Worm (Caenorhabditis elegans) whole organism, L1 larva: ENCODE data around the gene ddr-2.

Experiments
- F16B12.6 ChIP-seq: fragments of 150-350 bp; optimal IDR thresholded peaks from 2 replicates; lab custom pipeline; 2014; ENCODE audit warnings: missing biosample characterization, missing genetic modification characterization
- aly-2 ChIP-seq: fragments of 150-350 bp; optimal IDR thresholded peaks from 2 replicates; lab custom pipeline; 2014; ENCODE audit warnings: missing biosample characterization, missing genetic modification characterization
- blmp-1 ChIP-seq: fragments of 150-350 bp; optimal IDR thresholded peaks from 2 replicates; lab custom pipeline; 2014; ENCODE audit warnings: missing biosample characterization, missing genetic modification characterization
- ceh-88 ChIP-seq: fragments of 200-800 bp; sonication (Bioruptor generic); IDR thresholded peaks from 2 replicates; pipeline ENCODE4 v1.3.6; 2022; ENCODE audit warnings: missing genetic modification characterization, missing compliant biosample characterization
- dpl-1 ChIP-seq, 3 experiments: fragments of 150-350 bp in 2 of 3; sonication (generic microtip) in 1 of 3; optimal IDR thresholded peaks; 2 replicates each; lab custom pipeline; 2014 to 2017; ENCODE audit warnings: missing biosample characterization in 3 of 3, missing genetic modification characterization in 3 of 3, missing genetic modification reagents in 3 of 3
- efl-1 ChIP-seq, 4 experiments: fragments of 150-350 bp; optimal IDR thresholded peaks in 3 of 4; peaks in 1 of 4; 1 replicate in 1 of 4; 2 replicates in 3 of 4; lab custom pipeline; 2014; ENCODE audit warnings: missing biosample characterization in 2 of 4, missing genetic modification characterization in 2 of 4, missing genetic modification reagents in 2 of 4
- elt-2 ChIP-seq: sonication (generic microtip); optimal IDR thresholded peaks from 2 replicates; lab custom pipeline; 2016; ENCODE audit warnings: missing genetic modification characterization, mild to moderate bottlenecking, inconsistent platforms, missing compliant biosample characterization, missing genetic modification reagents
- ets-5 ChIP-seq: fragments of 200-800 bp; sonication (Bioruptor generic); IDR thresholded peaks from 2 replicates; pipeline ENCODE4 v1.3.6; 2022; ENCODE audit warnings: missing genetic modification characterization, missing compliant biosample characterization
- grh-1 ChIP-seq: fragments of 200-800 bp; sonication (Bioruptor generic); IDR thresholded peaks from 2 replicates; pipeline ENCODE4 v1.3.6; 2022; ENCODE audit warnings: missing genetic modification reagents, missing genetic modification characterization, missing compliant biosample characterization
- jun-1 ChIP-seq: fragments of 150-350 bp; optimal IDR thresholded peaks from 2 replicates; lab custom pipeline; 2014; ENCODE audit warnings: missing biosample characterization, missing genetic modification reagents, missing genetic modification characterization
- lin-13 ChIP-seq: fragments of 150-350 bp; optimal IDR thresholded peaks from 2 replicates; lab custom pipeline; 2014; ENCODE audit warnings: missing biosample characterization, missing genetic modification reagents, missing genetic modification characterization
- lin-14 ChIP-seq: fragments of 200-800 bp; sonication (Bioruptor generic); optimal IDR thresholded peaks from 2 replicates; lab custom pipeline; 2018; ENCODE audit warnings: mild to moderate bottlenecking, missing genetic modification characterization, moderate library complexity, missing compliant biosample characterization
- lin-35 ChIP-seq, 2 experiments: fragments of 150-350 bp; optimal IDR thresholded peaks; 2 replicates each; lab custom pipeline; 2014; ENCODE audit warnings: missing biosample characterization in 2 of 2, missing genetic modification characterization in 2 of 2, missing genetic modification reagents in 2 of 2
- lsy-2 ChIP-seq, 2 experiments: fragments of 150-350 bp; optimal IDR thresholded peaks; 2 replicates each; lab custom pipeline; 2014; ENCODE audit warnings: missing biosample characterization in 2 of 2, missing genetic modification characterization in 2 of 2
- mab-9 ChIP-seq: fragments of 200-800 bp; sonication (Bioruptor generic); IDR thresholded peaks from 2 replicates; pipeline ENCODE4 v1.3.6; 2022; ENCODE audit warnings: missing genetic modification reagents, missing genetic modification characterization, missing compliant biosample characterization
- mdl-1 ChIP-seq, 2 experiments: fragments of 150-350 bp; optimal IDR thresholded peaks; 2 replicates each; lab custom pipeline; 2014 to 2017; ENCODE audit warnings: missing biosample characterization in 2 of 2, missing genetic modification characterization in 2 of 2, inconsistent platforms in 1 of 2
- nhr-11 ChIP-seq: fragments of 150-350 bp; optimal IDR thresholded peaks from 2 replicates; lab custom pipeline; 2014; ENCODE audit warnings: missing biosample characterization, missing genetic modification characterization
- nhr-12 ChIP-seq: sonication (generic microtip); optimal IDR thresholded peaks from 2 replicates; lab custom pipeline; 2017; ENCODE audit warnings: missing biosample characterization, missing genetic modification characterization
- nhr-19 ChIP-seq: fragments of 200-800 bp; sonication (Bioruptor generic); conservative IDR thresholded peaks from 2 replicates; pipeline ENCODE4 v1.3.6; 2022; ENCODE audit warnings: missing genetic modification characterization, missing compliant biosample characterization
- nhr-20 ChIP-seq: sonication (generic microtip); optimal IDR thresholded peaks from 2 replicates; lab custom pipeline; 2016; ENCODE audit warnings: mild to moderate bottlenecking, missing genetic modification characterization, missing compliant biosample characterization
- nhr-28 ChIP-seq: fragments of 150-350 bp; optimal IDR thresholded peaks from 2 replicates; lab custom pipeline; 2014; ENCODE audit warnings: missing biosample characterization, missing genetic modification characterization
- nhr-71 ChIP-seq: sonication (generic microtip); optimal IDR thresholded peaks from 2 replicates; lab custom pipeline; 2016; ENCODE audit warnings: mild to moderate bottlenecking, missing genetic modification characterization, moderate library complexity, missing compliant biosample characterization
- nhr-84 ChIP-seq: sonication (generic microtip); optimal IDR thresholded peaks from 2 replicates; lab custom pipeline; 2017; ENCODE audit warnings: missing biosample characterization, missing genetic modification characterization
- nhr-90 ChIP-seq: sonication (generic microtip); optimal IDR thresholded peaks from 2 replicates; lab custom pipeline; 2016; ENCODE audit warnings: mild to moderate bottlenecking, missing genetic modification characterization, missing compliant biosample characterization; ENCODE audit not compliant: poor library complexity
- rnt-1 ChIP-seq: sonication (generic microtip); optimal IDR thresholded peaks from 2 replicates; lab custom pipeline; 2016; ENCODE audit warnings: mild to moderate bottlenecking, missing genetic modification characterization, moderate library complexity, missing compliant biosample characterization
- sup-37 ChIP-seq: fragments of 200-800 bp; sonication (Bioruptor generic); optimal IDR thresholded peaks from 2 replicates; lab custom pipeline; 2018; ENCODE audit warnings: mild to moderate bottlenecking, missing genetic modification characterization, missing compliant biosample characterization
- tlp-1 ChIP-seq: fragments of 150-350 bp; optimal IDR thresholded peaks from 2 replicates; lab custom pipeline; 2014; ENCODE audit warnings: missing biosample characterization, missing genetic modification characterization
- vab-15 ChIP-seq: sonication (generic microtip); optimal IDR thresholded peaks from 2 replicates; lab custom pipeline; 2017; ENCODE audit warnings: missing genotype, mild to moderate bottlenecking, missing genetic modification characterization, missing compliant biosample characterization
- ztf-11 ChIP-seq, 2 experiments: sonication (generic microtip); optimal IDR thresholded peaks; 2 replicates each; lab custom pipeline; 2016 to 2017; ENCODE audit warnings: missing genetic modification characterization in 2 of 2, missing biosample characterization in 1 of 2, missing compliant biosample characterization in 1 of 2

ddr-2 gene

ce11 chrX:3282306-3282705 lies 32.8 kb upstream of the ddr-2 start, which contains the start of gene K09C4.5:
TSS of gene K09C4.5 (plus strand) at chrX:3282631.
- TF ChIP-seq efl-1 (optimal IDR thresholded peaks at IDR 0.05; lab: Kevin White, UChicago) (no peak), efl-1 (GFP tag; optimal IDR thresholded peaks at IDR 0.05 in 1 of 2; lab: Kevin White, UChicago) (no peak), elt-2 (tag; lab: Kevin White, UChicago) (peak; percentile 26)

DNA sequence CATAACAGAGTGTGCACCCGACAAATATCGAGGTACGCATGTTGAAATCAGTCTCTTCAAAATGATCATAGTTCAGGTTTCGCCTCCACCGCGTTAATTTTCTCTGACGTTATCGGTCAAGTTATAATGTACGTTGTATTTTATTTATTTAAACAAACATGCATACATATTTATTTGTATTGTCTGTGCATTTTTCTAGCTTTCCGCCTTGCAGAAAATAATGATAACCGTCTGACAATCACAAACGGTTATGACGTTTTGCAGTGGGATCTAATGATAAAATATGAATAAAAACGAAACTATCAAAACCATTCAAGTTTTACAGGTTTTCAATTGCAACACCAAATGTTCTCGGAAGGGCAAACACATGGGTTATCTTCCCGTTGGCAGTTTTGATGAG lies 31.9 kb upstream of the ddr-2 start:
- peak; percentile 10 for TF ChIP-seq nhr-71 (tag; lab: Kevin White, UChicago)
- TF ChIP-seq ztf-11 (tag; optimal IDR thresholded peaks at IDR 0.05; lab: Kevin White, UChicago): no peak
- TF ChIP-seq ets-5 (GFP tag; lab: Robert Waterston, UW): no peak
- TF ChIP-seq elt-2 (tag; lab: Kevin White, UChicago): peak; percentile 67

- no peak for TF ChIP-seq elt-2 (tag; lab: Kevin White, UChicago)
These were observed 30.1 kb upstream of the ddr-2 start for ce11 chrX:3284967-3285366.

DNA sequence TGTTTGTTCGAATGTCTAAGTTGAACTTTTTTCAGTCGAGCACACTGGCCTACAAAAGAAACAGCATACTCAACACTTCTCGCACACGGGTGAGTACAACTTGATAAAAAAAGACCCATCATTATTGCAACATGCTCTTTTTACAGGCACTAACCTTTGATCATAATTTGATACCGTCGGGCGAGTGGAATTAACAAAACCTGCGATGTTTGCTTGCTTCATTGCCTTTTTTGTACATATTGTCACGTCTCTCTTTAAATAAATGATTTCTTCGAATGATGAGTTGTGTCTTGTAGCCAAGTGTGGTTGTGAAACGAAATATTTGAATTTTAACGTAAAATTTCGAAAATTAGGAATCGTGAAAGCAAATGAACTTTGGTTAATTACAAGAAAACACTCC lies 29.7 kb upstream of the ddr-2 start:
- TF ChIP-seq nhr-71 (tag; lab: Kevin White, UChicago) (no peak), vab-15 (no peak), elt-2 (tag; lab: Kevin White, UChicago) (peak; percentile 80), nhr-20 (tag; lab: Kevin White, UChicago) (peak; percentile 33), mdl-1 (tag; optimal IDR thresholded peaks at IDR 0.05; lab: Kevin White, UChicago) (peak in 1 of 2 experiments; percentile 3), lin-35 (GFP tag; optimal IDR thresholded peaks at IDR 0.05; lab: Kevin White, UChicago) (peak in 1 of 2 experiments; percentile 2)

DNA sequence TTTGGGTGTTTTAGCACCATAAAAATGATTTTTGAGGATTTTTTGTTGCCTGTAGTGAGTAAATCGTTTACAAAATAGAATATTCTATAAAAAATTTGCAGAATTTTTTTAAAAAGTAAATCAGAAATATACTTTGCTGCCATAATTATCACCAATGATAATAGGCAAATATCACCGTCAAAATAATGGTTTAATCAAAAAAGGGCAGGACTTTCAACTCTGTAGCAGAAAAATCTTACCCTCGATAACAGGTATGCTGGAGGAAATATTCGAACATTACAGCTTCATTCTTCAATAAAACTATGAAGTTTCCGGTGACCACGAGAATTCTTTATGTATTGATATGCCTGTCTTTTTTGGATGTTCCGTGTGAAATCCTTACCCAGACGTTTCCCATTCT lies 25.9 kb upstream of the ddr-2 start, which contains the start of gene K09C4.4:
TSS of gene K09C4.4 (plus strand) at position 301 of the 400 bp plus-strand sequence.
- TF ChIP-seq nhr-11: no peak
- no peak for TF ChIP-seq dpl-1 (GFP tag; optimal IDR thresholded peaks at IDR 0.05; lab: Kevin White, UChicago)
- TF ChIP-seq rnt-1 (tag; lab: Kevin White, UChicago): no peak
- TF ChIP-seq elt-2 (tag; lab: Kevin White, UChicago): no peak
- no peak for TF ChIP-seq sup-37 (GFP tag; lab: Kevin White, UChicago)
- TF ChIP-seq ceh-88 (GFP tag; lab: Robert Waterston, UW): no peak
- TF ChIP-seq lin-13 (GFP tag; lab: Kevin White, UChicago): no peak
- no peak for TF ChIP-seq mab-9
- TF ChIP-seq jun-1 (tag; lab: Kevin White, UChicago): no peak
- no peak for TF ChIP-seq grh-1 (GFP tag; lab: Robert Waterston, UW)
- no peak for TF ChIP-seq nhr-12 (tag; lab: Kevin White, UChicago)
- no peak for TF ChIP-seq F16B12.6 (tag; lab: Kevin White, UChicago)
- no peak for TF ChIP-seq ets-5 (GFP tag; lab: Robert Waterston, UW)
- no peak for TF ChIP-seq aly-2 (tag; lab: Kevin White, UChicago)
- no peak for TF ChIP-seq blmp-1 (tag; lab: Kevin White, UChicago)
- TF ChIP-seq nhr-28 (tag; lab: Kevin White, UChicago): no peak
- no peak for TF ChIP-seq nhr-19 (GFP tag; lab: Robert Waterston, UW)
- TF ChIP-seq nhr-84 (tag; lab: Kevin White, UChicago): no peak
- TF ChIP-seq lsy-2 (tag; optimal IDR thresholded peaks at IDR 0.05; lab: Kevin White, UChicago): no peak
- TF ChIP-seq tlp-1 (tag; lab: Kevin White, UChicago): no peak
- TF ChIP-seq, all 84 proteins: peak for 0

DNA sequence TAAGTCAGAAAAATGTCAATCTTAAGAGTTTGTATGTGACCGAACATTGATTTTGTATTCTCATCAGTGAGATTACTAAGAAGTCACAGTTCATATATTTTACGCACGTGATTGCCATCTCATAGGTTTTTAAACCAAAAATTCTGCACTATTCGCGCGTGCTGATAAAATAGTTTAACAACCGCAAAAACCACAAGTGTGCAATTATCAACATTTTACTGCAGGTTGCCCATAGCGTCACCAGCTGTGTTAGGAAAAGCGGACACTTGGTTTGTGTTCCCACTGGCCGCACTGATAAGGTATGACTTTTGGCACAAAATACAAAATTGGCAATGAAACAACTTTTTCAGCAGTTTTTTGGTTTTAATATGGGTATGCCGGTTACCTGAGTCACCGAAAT lies 25.0 kb upstream of the ddr-2 start:
- peak; percentile 95 for TF ChIP-seq elt-2 (tag; lab: Kevin White, UChicago)
- TF ChIP-seq lin-35 (GFP tag; optimal IDR thresholded peaks at IDR 0.05; lab: Kevin White, UChicago): peak in 1 of 2 experiments; percentile 26
- peak; percentile 34 for TF ChIP-seq nhr-90 (tag; lab: Kevin White, UChicago)
- peak in 1 of 2 experiments; percentile 42 for TF ChIP-seq mdl-1 (tag; optimal IDR thresholded peaks at IDR 0.05; lab: Kevin White, UChicago)
- no peak for TF ChIP-seq lin-14 (GFP tag; lab: Kevin White, UChicago)
- TF ChIP-seq ztf-11 (tag; optimal IDR thresholded peaks at IDR 0.05; lab: Kevin White, UChicago): no peak
- peak; percentile 21 for TF ChIP-seq nhr-20 (tag; lab: Kevin White, UChicago)
